Fruit fly (Drosophila melanogaster): Measurements from ENCODE around the gene CG15209.

dm6 chrX:10847447-10847846, 5.4 kb downstream of the CG15209 start:
- TF ChIP-seq dl (GFP tag; optimal IDR thresholded peaks at IDR 0.05; ENCODE audit: insufficient read depth in 1 of 2, partially characterized antibody in 2 of 2), result no peak
- no peak for TF ChIP-seq psq (GFP tag; optimal IDR thresholded peaks at IDR 0.05)
- TF ChIP-seq Myc (optimal IDR thresholded peaks at IDR 0.05), result no peak
- no peak for TF ChIP-seq pan (optimal IDR thresholded peaks at IDR 0.05)
- no peak for TF ChIP-seq brk (GFP tag; optimal IDR thresholded peaks at IDR 0.05)
- TF ChIP-seq woc (GFP tag; optimal IDR thresholded peaks at IDR 0.05), result no peak
- TF ChIP-seq Sp1 (GFP tag; optimal IDR thresholded peaks at IDR 0.05), result no peak
- TF ChIP-seq fru (GFP tag; optimal IDR thresholded peaks at IDR 0.05), result no peak
- no peak for TF ChIP-seq Abd-B (GFP tag; optimal IDR thresholded peaks at IDR 0.05)
- TF ChIP-seq HLH106 (tag; optimal IDR thresholded peaks at IDR 0.05), result no peak
- TF ChIP-seq usp (GFP tag; optimal IDR thresholded peaks at IDR 0.05), result no peak

All from whole organism, wandering third instar larva.